4 worm cellular contexts compared by ENCODE assay signal in the genomic region with DNA sequence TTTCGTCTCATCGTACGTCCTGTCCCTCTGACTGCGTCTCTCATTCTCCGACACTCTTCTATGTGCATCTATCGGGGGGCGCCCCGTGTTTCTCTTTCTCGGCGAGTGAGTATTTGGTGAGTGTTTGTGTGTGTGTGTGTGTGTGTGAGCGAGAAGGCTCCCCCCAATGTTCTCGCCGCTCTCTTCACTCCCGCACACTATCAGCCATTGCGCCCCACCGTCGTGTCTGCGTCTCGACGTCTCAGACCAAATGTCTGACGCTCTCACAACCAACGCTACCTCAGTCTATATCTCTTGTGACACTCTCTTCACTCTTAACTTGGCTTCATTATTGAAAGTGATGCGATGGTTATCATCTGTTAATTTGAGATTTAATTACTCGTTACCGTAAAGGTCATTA.
TF ChIP-seq lines count a peak whose summit lies in the region.

No protein-coding gene starts in this region.

TF ChIP-seq in whole organism, L2 larva, 48 proteins besides CTCF, POLR2A, EP300 and RAD21 (continued from another document):
- no peak for TF ChIP-seq aly-2 (tag; optimal IDR thresholded peaks at IDR 0.05; lab: Kevin White, UChicago)
- peak; percentile 61 for TF ChIP-seq blmp-1 (tag; optimal IDR thresholded peaks at IDR 0.05; lab: Kevin White, UChicago; ENCODE audit: insufficient read depth)
- TF ChIP-seq ceh-16 (tag; optimal IDR thresholded peaks at IDR 0.05; lab: Kevin White, UChicago) = peak; percentile 69
- TF ChIP-seq sem-4 (tag; optimal IDR thresholded peaks at IDR 0.05; lab: Kevin White, UChicago) = peak; percentile 94
- TF ChIP-seq fos-1 (tag; optimal IDR thresholded peaks at IDR 0.05; lab: Kevin White, UChicago) = peak; percentile 85
- TF ChIP-seq nhr-25 (tag; optimal IDR thresholded peaks at IDR 0.05; lab: Kevin White, UChicago) = peak; percentile 91
- TF ChIP-seq R02D3.7 (tag; optimal IDR thresholded peaks at IDR 0.05; lab: Kevin White, UChicago) = no peak
- TF ChIP-seq nhr-6 (tag; optimal IDR thresholded peaks at IDR 0.05; lab: Kevin White, UChicago) = peak; percentile 47
- TF ChIP-seq snpc-4 (tag; optimal IDR thresholded peaks at IDR 0.05; lab: Kevin White, UChicago) = peak; percentile 75
- TF ChIP-seq elt-3 (tag; optimal IDR thresholded peaks at IDR 0.05; lab: Kevin White, UChicago) = no peak
- TF ChIP-seq unc-62 (GFP tag; optimal IDR thresholded peaks at IDR 0.05; lab: Kevin White, UChicago) = peak; percentile 43
- peak; percentile 71 for TF ChIP-seq ztf-4 (tag; optimal IDR thresholded peaks at IDR 0.05; lab: Kevin White, UChicago)
- no peak for TF ChIP-seq ceh-82 (tag; optimal IDR thresholded peaks at IDR 0.05; lab: Kevin White, UChicago)
- peak; percentile 55 for TF ChIP-seq mab-5 (tag; optimal IDR thresholded peaks at IDR 0.05; lab: Kevin White, UChicago)
- peak; percentile 89 for TF ChIP-seq zag-1 (tag; optimal IDR thresholded peaks at IDR 0.05; lab: Kevin White, UChicago)
- TF ChIP-seq crh-2 (tag; optimal IDR thresholded peaks at IDR 0.05; lab: Kevin White, UChicago) = peak; percentile 95
- TF ChIP-seq nhr-23 (tag; optimal IDR thresholded peaks at IDR 0.05; lab: Kevin White, UChicago) = no peak
- TF ChIP-seq ama-1 (optimal IDR thresholded peaks at IDR 0.05; lab: Kevin White, UChicago) = no peak

TF ChIP-seq in whole organism, L4 larva, 104 proteins besides CTCF, POLR2A, EP300 and RAD21 (continued from another document and continues in another):
- TF ChIP-seq hlh-11 (tag; optimal IDR thresholded peaks at IDR 0.05; lab: Kevin White, UChicago) = peak; percentile 99
- no peak for TF ChIP-seq skn-1 (tag; optimal IDR thresholded peaks at IDR 0.05; lab: Kevin White, UChicago)
- peak; percentile 80; the same call in 1 of the 2 replicates for TF ChIP-seq saeg-2 (GFP tag; IDR thresholded peaks at IDR 0.05; lab: Robert Waterston, UW)
- TF ChIP-seq daf-16 (GFP tag; optimal IDR thresholded peaks at IDR 0.05; lab: Kevin White, UChicago) = peak; percentile 79 to 80
- TF ChIP-seq daf-16 (tag; optimal IDR thresholded peaks at IDR 0.05; lab: Kevin White, UChicago) = peak; percentile 90
- TF ChIP-seq duxl-1 (tag; optimal IDR thresholded peaks at IDR 0.05; lab: Kevin White, UChicago; ENCODE audit: poor library complexity) = no peak
- TF ChIP-seq zfp-3 (GFP tag; conservative IDR thresholded peaks at IDR 0.05; lab: Robert Waterston, UW) = 0 out of 2 replicates have a peak, but pooled peaks have one; percentile 26
- no peak for TF ChIP-seq tag-97 (GFP tag; IDR thresholded peaks at IDR 0.05; lab: Robert Waterston, UW)
- peak in 1 of 2 experiments; percentile 6 for TF ChIP-seq ZK546.5 (tag; optimal IDR thresholded peaks at IDR 0.05; lab: Kevin White, UChicago)
- no peak for TF ChIP-seq F10B5.3 (tag; optimal IDR thresholded peaks at IDR 0.05; lab: Kevin White, UChicago)
- no peak for TF ChIP-seq ZK337.2 (GFP tag; IDR thresholded peaks at IDR 0.05; lab: Robert Waterston, UW)
- TF ChIP-seq egl-43 (GFP tag; IDR thresholded peaks at IDR 0.05; lab: Robert Waterston, UW) = no peak; the same call in 1 of the 2 replicates
- no peak for TF ChIP-seq lin-39 (tag; optimal IDR thresholded peaks at IDR 0.05; lab: Kevin White, UChicago)
- peak; percentile 29 for TF ChIP-seq spr-3 (GFP tag; optimal IDR thresholded peaks at IDR 0.05; lab: Kevin White, UChicago)
- TF ChIP-seq snpc-4 (tag; optimal IDR thresholded peaks at IDR 0.05; lab: Kevin White, UChicago) = no peak
- TF ChIP-seq ceh-28 (tag; optimal IDR thresholded peaks at IDR 0.05; lab: Kevin White, UChicago) = peak; percentile 62
- no peak for TF ChIP-seq daf-8 (GFP tag; IDR thresholded peaks at IDR 0.05; lab: Robert Waterston, UW)
- TF ChIP-seq F37D6.2 (tag; optimal IDR thresholded peaks at IDR 0.05; lab: Kevin White, UChicago) = peak; percentile 66
- peak; percentile 84 for TF ChIP-seq set-16 (GFP tag; IDR thresholded peaks at IDR 0.05; lab: Robert Waterston, UW)
- TF ChIP-seq lin-15B (tag; optimal IDR thresholded peaks at IDR 0.05; lab: Kevin White, UChicago) = no peak
- TF ChIP-seq php-3 (GFP tag; IDR thresholded peaks at IDR 0.05; lab: Robert Waterston, UW) = peak; percentile 52; the same call in 1 of the 2 replicates
- no peak for TF ChIP-seq daf-19 (GFP tag; conservative IDR thresholded peaks at IDR 0.05; lab: Robert Waterston, UW)
- TF ChIP-seq lim-7 (GFP tag; IDR thresholded peaks at IDR 0.05; lab: Robert Waterston, UW) = no peak
- peak; percentile 59 for TF ChIP-seq lin-38 (GFP tag; IDR thresholded peaks at IDR 0.05; lab: Robert Waterston, UW)
- TF ChIP-seq T26A8.4 (GFP tag; IDR thresholded peaks at IDR 0.05; lab: Robert Waterston, UW) = peak; percentile 91
- TF ChIP-seq ztf-11 (tag; optimal IDR thresholded peaks at IDR 0.05; lab: Kevin White, UChicago) = no peak
- TF ChIP-seq snpc-1.2 (GFP tag; IDR thresholded peaks at IDR 0.05; lab: Robert Waterston, UW) = peak; percentile 67
- no peak for TF ChIP-seq nhr-111 (GFP tag; optimal IDR thresholded peaks at IDR 0.05; lab: Kevin White, UChicago)
- TF ChIP-seq ztf-7 (tag; optimal IDR thresholded peaks at IDR 0.05; lab: Kevin White, UChicago) = peak; percentile 54
- TF ChIP-seq nhr-77 (tag; optimal IDR thresholded peaks at IDR 0.05; lab: Kevin White, UChicago) = peak; percentile 79
- TF ChIP-seq unc-62 (GFP tag; optimal IDR thresholded peaks at IDR 0.05 in 1 of 2; lab: Kevin White, UChicago) = peak in 1 of 2 experiments; percentile 97
- peak; percentile 52 for TF ChIP-seq unc-62 (tag; optimal IDR thresholded peaks at IDR 0.05; lab: Kevin White, UChicago)
- TF ChIP-seq nhr-237 (tag; optimal IDR thresholded peaks at IDR 0.05; lab: Kevin White, UChicago) = no peak
- TF ChIP-seq mdl-1 (tag; optimal IDR thresholded peaks at IDR 0.05; lab: Kevin White, UChicago) = peak; percentile 95 to 96
- no peak for TF ChIP-seq F26F4.8 (GFP tag; conservative IDR thresholded peaks at IDR 0.05; lab: Robert Waterston, UW)
- peak; percentile 14 for TF ChIP-seq pqm-1 (tag; optimal IDR thresholded peaks at IDR 0.05; lab: Kevin White, UChicago)
- TF ChIP-seq zip-11 (GFP tag; IDR thresholded peaks at IDR 0.05; lab: Robert Waterston, UW) = no peak

TF ChIP-seq in whole organism, late embryonic, 69 proteins besides CTCF, POLR2A, EP300 and RAD21 (continued from another document):
- TF ChIP-seq fax-1 (tag; optimal IDR thresholded peaks at IDR 0.05; lab: Kevin White, UChicago) (peak; percentile 9), unc-55 (GFP tag; optimal IDR thresholded peaks at IDR 0.05; lab: Kevin White, UChicago) (peak; percentile 69), ets-4 (tag; optimal IDR thresholded peaks at IDR 0.05; lab: Kevin White, UChicago) (peak; percentile 60), K02D7.2 (tag; optimal IDR thresholded peaks at IDR 0.05; lab: Kevin White, UChicago) (no peak), F13H6.1 (tag; optimal IDR thresholded peaks at IDR 0.05; lab: Kevin White, UChicago) (peak; percentile 73), pha-2 (tag; optimal IDR thresholded peaks at IDR 0.05; lab: Kevin White, UChicago) (peak; percentile 48), odd-2 (tag; optimal IDR thresholded peaks at IDR 0.05; lab: Kevin White, UChicago) (no peak), ceh-48 (tag; optimal IDR thresholded peaks at IDR 0.05; lab: Kevin White, UChicago) (peak; percentile 37), dmd-4 (tag; optimal IDR thresholded peaks at IDR 0.05; lab: Kevin White, UChicago; ENCODE audit: borderline replicate concordance) (peak; percentile 60), unc-3 (GFP tag; conservative IDR thresholded peaks at IDR 0.05; lab: Robert Waterston, UW) (peak; percentile 29; the same call in 1 of the 2 replicates), unc-3 (tag; optimal IDR thresholded peaks at IDR 0.05; lab: Kevin White, UChicago) (no peak), ceh-22 (tag; optimal IDR thresholded peaks at IDR 0.05; lab: Kevin White, UChicago) (peak; percentile 55), ceh-9 (tag; optimal IDR thresholded peaks at IDR 0.05; lab: Kevin White, UChicago) (no peak), syd-9 (tag; optimal IDR thresholded peaks at IDR 0.05; lab: Kevin White, UChicago) (peak; percentile 69), C08G9.2 (tag; optimal IDR thresholded peaks at IDR 0.05; lab: Kevin White, UChicago) (peak; percentile 72), tbx-7 (tag; optimal IDR thresholded peaks at IDR 0.05; lab: Kevin White, UChicago) (peak; percentile 1), hlh-8 (tag; optimal IDR thresholded peaks at IDR 0.05; lab: Kevin White, UChicago) (peak; percentile 23), pqm-1 (tag; optimal IDR thresholded peaks at IDR 0.05; lab: Kevin White, UChicago) (peak; percentile 1), npax-4 (tag; optimal IDR thresholded peaks at IDR 0.05; lab: Kevin White, UChicago) (no peak), pros-1 (tag; optimal IDR thresholded peaks at IDR 0.05; lab: Kevin White, UChicago) (peak; percentile 83), gmeb-2 (tag; optimal IDR thresholded peaks at IDR 0.05; lab: Kevin White, UChicago) (peak; percentile 6), unc-42 (tag; optimal IDR thresholded peaks at IDR 0.05; lab: Kevin White, UChicago) (peak; percentile 62), fkh-10 (GFP tag; optimal IDR thresholded peaks at IDR 0.05; lab: Kevin White, UChicago) (no peak), sdc-2 (tag; optimal IDR thresholded peaks at IDR 0.05; lab: Kevin White, UChicago) (peak; percentile 90), ceh-24 (tag; optimal IDR thresholded peaks at IDR 0.05; lab: Kevin White, UChicago) (no peak), hlh-6 (tag; optimal IDR thresholded peaks at IDR 0.05; lab: Kevin White, UChicago) (peak; percentile 34), tbx-2 (tag; optimal IDR thresholded peaks at IDR 0.05; lab: Kevin White, UChicago) (peak; percentile 90), ceh-18 (tag; optimal IDR thresholded peaks at IDR 0.05; lab: Kevin White, UChicago) (peak; percentile 91), hlh-13 (GFP tag; optimal IDR thresholded peaks at IDR 0.05; lab: Kevin White, UChicago) (no peak), ceh-2 (tag; optimal IDR thresholded peaks at IDR 0.05; lab: Kevin White, UChicago) (peak; percentile 67)

TF ChIP-seq in whole organism, mixed stage, embryonic, 35 proteins besides CTCF, POLR2A, EP300 and RAD21 (continued from another document):
- TF ChIP-seq bed-3 (GFP tag; optimal IDR thresholded peaks at IDR 0.05; lab: Kevin White, UChicago) = peak; percentile 50
- TF ChIP-seq elt-1 (tag; optimal IDR thresholded peaks at IDR 0.05; lab: Kevin White, UChicago; ENCODE audit: borderline replicate concordance, insufficient read depth) = peak; percentile 81
- no peak for TF ChIP-seq sem-2 (GFP tag; optimal IDR thresholded peaks at IDR 0.05; lab: Kevin White, UChicago)
- TF ChIP-seq sptf-1 (tag; optimal IDR thresholded peaks at IDR 0.05; lab: Kevin White, UChicago) = peak; percentile 83
- TF ChIP-seq snpc-4 (tag; optimal IDR thresholded peaks at IDR 0.05; lab: Kevin White, UChicago) = no peak
- TF ChIP-seq zip-8 (tag; optimal IDR thresholded peaks at IDR 0.05; lab: Kevin White, UChicago) = no peak
- peak; percentile 61 for TF ChIP-seq cnd-1 (tag; optimal IDR thresholded peaks at IDR 0.05; lab: Kevin White, UChicago)
TF ChIP-seq in whole organism, mixed stage, embryonic: peak in this region for 21.
